Worm (Caenorhabditis elegans): ENCODE measurements around the gene fbxb-22.

ce11 chrIII:11931960-11932359, 48.4 kb upstream of the fbxb-22 start:
- TF ChIP-seq mdl-1 (tag; optimal IDR thresholded peaks at IDR 0.05) (no peak), dve-1 (tag; optimal IDR thresholded peaks at IDR 0.05; ENCODE audit: insufficient read depth) (no peak), pqm-1 (tag; optimal IDR thresholded peaks at IDR 0.05) (no peak), nhr-237 (tag; optimal IDR thresholded peaks at IDR 0.05) (no peak), zfp-2 (tag; optimal IDR thresholded peaks at IDR 0.05) (no peak), hif-1 (tag; optimal IDR thresholded peaks at IDR 0.05) (no peak), T26A8.4 (GFP tag; IDR thresholded peaks at IDR 0.05) (no peak)

Data from whole organism, L4 larva.